Worm (Caenorhabditis elegans): Measurements from ENCODE around the gene F36G3.1.

Gene F36G3.1

ce11 chrX:9777481-9777880, 11.5 kb downstream of the F36G3.1 start, which contains the start of gene T09B9.5:
TSS of gene T09B9.5 (plus strand) at chrX:9777781.
- TF ChIP-seq nhr-48 (tag; optimal IDR thresholded peaks at IDR 0.05) (no peak), tag-97 (GFP tag; IDR thresholded peaks at IDR 0.05) (0 out of 2 replicates have a peak, but pooled peaks have one; percentile 69)

- peak; percentile 89 for TF ChIP-seq lin-38 (GFP tag; IDR thresholded peaks at IDR 0.05)
- no peak for TF ChIP-seq Y5F2A.4 (GFP tag; optimal IDR thresholded peaks at IDR 0.05)
- TF ChIP-seq nhr-28 (tag; optimal IDR thresholded peaks at IDR 0.05): peak; percentile 8
- TF ChIP-seq ceh-20 (GFP tag; IDR thresholded peaks at IDR 0.05): no peak
- no peak for TF ChIP-seq daf-19 (GFP tag; conservative IDR thresholded peaks at IDR 0.05)
- TF ChIP-seq hlh-11 (tag; optimal IDR thresholded peaks at IDR 0.05): peak; percentile 31
- TF ChIP-seq daf-16 (GFP tag; optimal IDR thresholded peaks at IDR 0.05): no peak
- peak; percentile 21 for TF ChIP-seq daf-16 (tag; optimal IDR thresholded peaks at IDR 0.05)
- no peak for TF ChIP-seq pha-4 (GFP tag; IDR thresholded peaks at IDR 0.05)
- peak; percentile 32 for TF ChIP-seq pha-4 (tag; optimal IDR thresholded peaks at IDR 0.05)
- no peak for TF ChIP-seq zfp-3 (GFP tag; conservative IDR thresholded peaks at IDR 0.05)
- no peak for TF ChIP-seq egl-43 (GFP tag; IDR thresholded peaks at IDR 0.05)
- peak; percentile 23 for TF ChIP-seq dve-1 (tag; optimal IDR thresholded peaks at IDR 0.05; ENCODE audit: insufficient read depth)
- TF ChIP-seq nhr-6 (tag; optimal IDR thresholded peaks at IDR 0.05): peak; percentile 20
- TF ChIP-seq hlh-30 (tag; optimal IDR thresholded peaks at IDR 0.05; ENCODE audit: insufficient read depth): peak; percentile 50
- no peak for TF ChIP-seq zip-11 (GFP tag; IDR thresholded peaks at IDR 0.05)
- no peak for TF ChIP-seq nhr-102 (tag; optimal IDR thresholded peaks at IDR 0.05)
- peak; percentile 31; the same call in 1 of the 2 replicates for TF ChIP-seq dmd-6 (GFP tag; IDR thresholded peaks at IDR 0.05)
- no peak for TF ChIP-seq lin-29 (GFP tag; IDR thresholded peaks at IDR 0.05)
- peak; percentile 44 for TF ChIP-seq pqm-1 (tag; optimal IDR thresholded peaks at IDR 0.05)
- TF ChIP-seq hmg-1.1 (GFP tag; IDR thresholded peaks at IDR 0.05): 0 out of 2 replicates have a peak, but pooled peaks have one; percentile 36
- TF ChIP-seq jun-1 (tag; optimal IDR thresholded peaks at IDR 0.05): no peak
- TF ChIP-seq aly-2 (tag; optimal IDR thresholded peaks at IDR 0.05): no peak
Observed at ce11 chrX:9774323-9774722, 14.7 kb downstream of the F36G3.1 start, which contains the start of gene T09B9.4. TSS of gene T09B9.4 (minus strand) at chrX:9774352.

DNA sequence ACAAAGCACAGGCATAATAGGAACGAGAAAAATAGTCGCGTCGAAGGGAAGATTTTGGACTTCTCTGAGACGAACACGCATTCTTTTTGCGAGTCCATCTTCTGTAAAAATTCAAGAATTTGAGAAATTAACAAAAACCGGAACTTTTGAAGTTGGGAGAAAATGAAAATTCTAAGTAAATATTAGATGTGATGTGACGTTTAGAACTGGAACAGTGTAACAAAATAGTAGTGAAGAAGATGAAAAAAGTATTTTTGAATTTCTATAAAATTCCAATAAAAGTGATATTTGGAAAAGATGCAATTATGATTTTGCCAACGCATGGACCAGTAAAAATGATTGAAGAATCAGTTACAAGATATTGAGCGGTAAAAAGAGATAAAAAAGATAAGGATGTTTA, 24.2 kb downstream of the F36G3.1 start, which contains the start of gene slc-17.9:
Gene slc-17.9 (minus strand): TSS at position 101 of the 400 bp plus-strand sequence.
- TF ChIP-seq nhr-11 (tag; optimal IDR thresholded peaks at IDR 0.05) (no peak), ama-1 (optimal IDR thresholded peaks at IDR 0.05) (no peak), mep-1 (tag; optimal IDR thresholded peaks at IDR 0.05) (no peak), spr-3 (GFP tag; optimal IDR thresholded peaks at IDR 0.05) (no peak), nhr-76 (tag; optimal IDR thresholded peaks at IDR 0.05) (no peak)

DNA sequence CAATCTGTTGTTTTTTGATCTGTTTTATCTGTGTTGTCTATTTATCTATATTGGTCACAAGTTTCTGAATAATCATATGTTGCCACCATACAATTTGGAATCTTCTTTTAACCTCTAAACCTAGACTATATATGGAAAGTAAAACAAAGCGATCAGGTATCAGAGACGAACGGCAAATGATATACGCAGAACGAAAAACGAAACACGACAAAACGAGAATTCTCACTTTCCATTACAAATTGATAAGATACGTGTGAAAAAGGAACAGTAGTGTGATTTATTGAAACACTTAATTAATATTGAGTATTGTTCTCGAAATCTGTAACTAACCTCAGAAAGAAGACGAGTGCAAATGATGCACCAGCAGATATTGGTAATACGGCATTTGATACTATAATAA, 25.1 kb downstream of the F36G3.1 start:
- TF ChIP-seq ces-1 (GFP tag; optimal IDR thresholded peaks at IDR 0.05) (no peak), hlh-30 (tag; optimal IDR thresholded peaks at IDR 0.05; ENCODE audit: insufficient read depth) (peak; percentile 36), F10B5.3 (tag; optimal IDR thresholded peaks at IDR 0.05) (no peak)

ce11 chrX:9761266-9761665, 27.7 kb downstream of the F36G3.1 start, which contains the start of gene T09B9.3:
TSS of gene T09B9.3 (minus strand) at chrX:9761366.
- TF ChIP-seq nhr-25 (tag; optimal IDR thresholded peaks at IDR 0.05; ENCODE audit: borderline replicate concordance, insufficient read depth): no peak
- TF ChIP-seq tag-97 (GFP tag; IDR thresholded peaks at IDR 0.05): no peak
- no peak for TF ChIP-seq unc-130 (GFP tag; optimal IDR thresholded peaks at IDR 0.05)
- TF ChIP-seq cey-2 (tag; optimal IDR thresholded peaks at IDR 0.05; ENCODE audit: borderline replicate concordance, insufficient read depth): no peak
- TF ChIP-seq dmd-9 (GFP tag; IDR thresholded peaks at IDR 0.05): no peak
- no peak for TF ChIP-seq spr-1 (tag; optimal IDR thresholded peaks at IDR 0.05)
- no peak for TF ChIP-seq lin-39 (tag; optimal IDR thresholded peaks at IDR 0.05)
- TF ChIP-seq dpl-1 (GFP tag; optimal IDR thresholded peaks at IDR 0.05): no peak
- no peak for TF ChIP-seq snpc-4 (tag; optimal IDR thresholded peaks at IDR 0.05)
- TF ChIP-seq F49E8.2 (tag; optimal IDR thresholded peaks at IDR 0.05; ENCODE audit: borderline replicate concordance): no peak
- TF ChIP-seq nhr-6 (tag; optimal IDR thresholded peaks at IDR 0.05): no peak
- TF ChIP-seq unc-62 (GFP tag; optimal IDR thresholded peaks at IDR 0.05 in 1 of 2): no peak
- no peak for TF ChIP-seq unc-62 (tag; optimal IDR thresholded peaks at IDR 0.05)
- TF ChIP-seq mes-2 (tag; optimal IDR thresholded peaks at IDR 0.05; ENCODE audit: poor library complexity, severe bottlenecking): no peak
- TF ChIP-seq nhr-77 (tag; optimal IDR thresholded peaks at IDR 0.05): no peak
- TF ChIP-seq nhr-42 (GFP tag; IDR thresholded peaks at IDR 0.05): no peak

Data from whole organism, L4 larva.